Fruit fly (Drosophila melanogaster) whole organism, embryonic: Measurements from ENCODE around the gene Naxe.

Experiments used
- C15 ChIP-seq: fragments of 200-800 bp; sonication (Bioruptor generic); IDR thresholded peaks from 3 replicates; pipeline ENCODE4 v1.3.6; 2022; ENCODE audit warnings: missing biosample characterization, missing genetic modification characterization
- CG11560 ChIP-seq: fragments of 200-800 bp; sonication (Bioruptor generic); IDR thresholded peaks from 3 replicates; pipeline ENCODE4 v1.3.6; 2022; ENCODE audit warnings: missing biosample characterization, missing genetic modification characterization
- CG12391 ChIP-seq: fragments of 200-800 bp; sonication (Bioruptor generic); optimal IDR thresholded peaks from 3 replicates; lab custom pipeline; 2018; ENCODE audit warnings: missing biosample characterization, mild to moderate bottlenecking, missing genetic modification characterization, moderate library complexity
- CG12659 ChIP-seq: fragments of 200-800 bp; sonication (Bioruptor generic); optimal IDR thresholded peaks from 3 replicates; lab custom pipeline; 2017; ENCODE audit warnings: mild to moderate bottlenecking, missing biosample characterization, missing genetic modification reagents, missing genetic modification characterization
- CG12744 ChIP-seq: fragments of 200-800 bp; sonication (Bioruptor generic); optimal IDR thresholded peaks from 2 replicates; lab custom pipeline; 2016; ENCODE audit warnings: missing biosample characterization, missing genetic modification characterization
- CG13296 ChIP-seq: fragments of 200-800 bp; sonication (Bioruptor generic); optimal IDR thresholded peaks from 3 replicates; lab custom pipeline; 2018; ENCODE audit warnings: missing biosample characterization, mild to moderate bottlenecking, missing genetic modification characterization
- CG14014 ChIP-seq: fragments of 200-800 bp; sonication (Bioruptor generic); IDR thresholded peaks from 2 replicates; pipeline ENCODE4 v1.3.6; 2022; ENCODE audit warnings: missing biosample characterization, missing genetic modification characterization
- CG15601 ChIP-seq: fragments of 200-800 bp; sonication (Bioruptor generic); optimal IDR thresholded peaks from 3 replicates; lab custom pipeline; 2019; ENCODE audit warnings: missing biosample characterization, mild to moderate bottlenecking, missing genetic modification characterization, moderate library complexity
- CG17568 ChIP-seq: fragments of 200-800 bp; sonication (Bioruptor generic); optimal IDR thresholded peaks from 2 replicates; lab custom pipeline; 2018; ENCODE audit warnings: missing biosample characterization, mild to moderate bottlenecking, missing genetic modification characterization, moderate library complexity
- CG31388 ChIP-seq: fragments of 200-800 bp; sonication (Bioruptor generic); optimal IDR thresholded peaks from 2 replicates; lab custom pipeline; 2016; ENCODE audit warnings: missing biosample characterization, missing genetic modification characterization
- CG32532 ChIP-seq: fragments of 200-800 bp; sonication (Bioruptor generic); IDR thresholded peaks from 2 replicates; pipeline ENCODE4 v1.3.6; 2022; ENCODE audit warnings: missing biosample characterization, missing genetic modification characterization
- CG33213 ChIP-seq: fragments of 200-800 bp; sonication (Bioruptor generic); optimal IDR thresholded peaks from 3 replicates; lab custom pipeline; 2016; ENCODE audit warnings: missing biosample characterization, missing genetic modification characterization
- CG34224 ChIP-seq: fragments of 200-800 bp; sonication (Bioruptor generic); IDR thresholded peaks from 3 replicates; pipeline ENCODE4 v1.3.6; 2022; ENCODE audit warnings: missing biosample characterization, missing genetic modification characterization; ENCODE audit not compliant: partially characterized antibody
- CG43689 ChIP-seq: fragments of 200-800 bp; sonication (Bioruptor generic); IDR thresholded peaks from 2 replicates; pipeline ENCODE4 v1.3.6; 2022; ENCODE audit warnings: missing biosample characterization, missing genetic modification characterization
- CG5180 ChIP-seq: fragments of 200-800 bp; sonication (Bioruptor generic); optimal IDR thresholded peaks from 3 replicates; lab custom pipeline; 2017; ENCODE audit warnings: missing biosample characterization, missing genetic modification characterization, mild to moderate bottlenecking, moderate library complexity, missing genetic modification reagents
- CG6654 ChIP-seq: fragments of 200-800 bp; sonication (Bioruptor generic); optimal IDR thresholded peaks from 2 replicates; lab custom pipeline; 2017; ENCODE audit warnings: missing biosample characterization, mild to moderate bottlenecking, missing genetic modification characterization
- CHES-1-like ChIP-seq: fragments of 200-800 bp; sonication (Bioruptor generic); optimal IDR thresholded peaks from 2 replicates; lab custom pipeline; 2016; ENCODE audit warnings: missing biosample characterization, missing genetic modification characterization
- Dbx ChIP-seq: fragments of 200-800 bp; sonication (Bioruptor generic); IDR thresholded peaks from 3 replicates; pipeline ENCODE4 v1.3.6; 2022; ENCODE audit warnings: missing biosample characterization, missing genetic modification characterization
- Doc2 ChIP-seq: fragments of 200-800 bp; sonication (Bioruptor generic); IDR thresholded peaks from 2 replicates; pipeline ENCODE4 v1.3.6; 2022; ENCODE audit warnings: missing biosample characterization, missing genetic modification characterization
- Hsf ChIP-seq: fragments of 200-800 bp; sonication (Bioruptor generic); optimal IDR thresholded peaks from 3 replicates; lab custom pipeline; 2016; ENCODE audit warnings: missing biosample characterization, missing genetic modification characterization
- Max ChIP-seq: fragments of 200-800 bp; sonication (Bioruptor generic); optimal IDR thresholded peaks from 2 replicates; lab custom pipeline; 2016; ENCODE audit warnings: missing biosample characterization, mild to moderate bottlenecking, missing genetic modification characterization
- Med ChIP-seq: fragments of 200-800 bp; sonication (Bioruptor generic); peaks from one replicate; lab custom pipeline; 2016; ENCODE audit warnings: missing biosample characterization, missing genetic modification characterization, mild to moderate bottlenecking, inconsistent platforms, moderate library complexity
- NC2α ChIP-seq: fragments of 200-800 bp; sonication (Bioruptor generic); optimal IDR thresholded peaks from 2 replicates; lab custom pipeline; 2016; ENCODE audit warnings: missing biosample characterization, missing genetic modification characterization
- Nf-YB ChIP-seq: fragments of 200-800 bp; sonication (Bioruptor generic); optimal IDR thresholded peaks from 3 replicates; lab custom pipeline; 2019; ENCODE audit warnings: missing biosample characterization, mild to moderate bottlenecking, missing genetic modification characterization, moderate library complexity
- NfI ChIP-seq: fragments of 200-800 bp; sonication (Bioruptor generic); optimal IDR thresholded peaks from 3 replicates; lab custom pipeline; 2018; ENCODE audit warnings: missing biosample characterization, mild to moderate bottlenecking, missing genetic modification characterization, moderate library complexity
- Taf1 ChIP-seq: fragments of 200-800 bp; sonication (Bioruptor generic); IDR thresholded peaks from 2 replicates; pipeline ENCODE4 v1.3.6; 2022; ENCODE audit warnings: missing biosample characterization, missing genetic modification characterization
- cg ChIP-seq: fragments of 200-800 bp; sonication (Bioruptor generic); optimal IDR thresholded peaks from 3 replicates; lab custom pipeline; 2019; ENCODE audit warnings: missing biosample characterization, mild to moderate bottlenecking, missing genetic modification characterization, moderate library complexity
- disco-r ChIP-seq: fragments of 200-800 bp; sonication (Bioruptor generic); optimal IDR thresholded peaks from 2 replicates; lab custom pipeline; 2016; ENCODE audit warnings: missing biosample characterization, missing genetic modification characterization
- dmrt99B ChIP-seq: fragments of 200-800 bp; sonication (Bioruptor generic); optimal IDR thresholded peaks from 2 replicates; lab custom pipeline; 2018; ENCODE audit warnings: missing biosample characterization, mild to moderate bottlenecking, missing genetic modification characterization, moderate library complexity
- en ChIP-seq: fragments of 200-800 bp; sonication (Bioruptor generic); optimal IDR thresholded peaks from 2 replicates; lab custom pipeline; 2016; ENCODE audit warnings: missing biosample characterization, missing genetic modification characterization
- ftz-f1 ChIP-seq: fragments of 200-800 bp; sonication (Bioruptor generic); optimal IDR thresholded peaks from 2 replicates; lab custom pipeline; 2016; ENCODE audit warnings: missing biosample characterization, missing genetic modification characterization
- grau ChIP-seq: fragments of 200-800 bp; optimal IDR thresholded peaks from 3 replicates; lab custom pipeline; 2019; ENCODE audit warnings: missing biosample characterization, mild to moderate bottlenecking, missing genetic modification characterization, moderate library complexity
- hb ChIP-seq: fragments of 200-800 bp; sonication (Bioruptor generic); IDR thresholded peaks from 3 replicates; pipeline ENCODE4 v1.3.6; 2022; ENCODE audit warnings: missing biosample characterization, missing genetic modification characterization; ENCODE audit not compliant: partially characterized antibody
- inv ChIP-seq: fragments of 200-800 bp; sonication (Bioruptor generic); IDR thresholded peaks from 2 replicates; pipeline ENCODE4 v1.3.6; 2022; ENCODE audit warnings: missing biosample characterization, missing genetic modification characterization; ENCODE audit not compliant: partially characterized antibody
- klu ChIP-seq: fragments of 200-800 bp; sonication (Bioruptor generic); IDR thresholded peaks from 2 replicates; pipeline ENCODE4 v1.3.6; 2022; ENCODE audit warnings: missing biosample characterization, missing genetic modification characterization
- lbe ChIP-seq: fragments of 200-800 bp; sonication (Bioruptor generic); optimal IDR thresholded peaks from 2 replicates; lab custom pipeline; 2016; ENCODE audit warnings: missing biosample characterization, mild to moderate bottlenecking, missing genetic modification characterization
- lov ChIP-seq, 2 experiments: fragments of 200-800 bp in 1 of 2; fragments of >200 bp in 1 of 2; sonication (Bioruptor generic) in 1 of 2; IDR thresholded peaks in 1 of 2; optimal IDR thresholded peaks in 1 of 2; 2 replicates in 1 of 2; 3 replicates in 1 of 2; pipeline versions ENCODE4 v1.3.6 to Lab custom; 2017 to 2022; ENCODE audit warnings: missing biosample characterization in 1 of 2, missing genetic modification characterization in 1 of 2
- maf-S ChIP-seq: fragments of 200-800 bp; sonication (Bioruptor generic); optimal IDR thresholded peaks from 2 replicates; lab custom pipeline; 2016; ENCODE audit warnings: missing biosample characterization, missing genetic modification characterization
- mld ChIP-seq: fragments of 200-800 bp; sonication (Bioruptor generic); IDR thresholded peaks from 3 replicates; pipeline ENCODE4 v1.3.6; 2022; ENCODE audit warnings: missing biosample characterization, missing genetic modification characterization; ENCODE audit not compliant: partially characterized antibody
- nerfin-1 ChIP-seq: fragments of 200-800 bp; sonication (Bioruptor generic); optimal IDR thresholded peaks from 3 replicates; lab custom pipeline; 2019; ENCODE audit warnings: missing biosample characterization, mild to moderate bottlenecking, missing genetic modification characterization, moderate library complexity
- nerfin-2 ChIP-seq: fragments of 200-800 bp; sonication (Bioruptor generic); IDR thresholded peaks from 2 replicates; pipeline ENCODE4 v1.3.6; 2022; ENCODE audit warnings: missing biosample characterization, missing genetic modification characterization; ENCODE audit not compliant: partially characterized antibody
- pros ChIP-seq: fragments of 200-800 bp; sonication (Bioruptor generic); optimal IDR thresholded peaks from 3 replicates; lab custom pipeline; 2019; ENCODE audit warnings: missing biosample characterization, mild to moderate bottlenecking, missing genetic modification characterization, moderate library complexity
- repo ChIP-seq: fragments of 200-800 bp; sonication (Bioruptor generic); optimal IDR thresholded peaks from 2 replicates; lab custom pipeline; 2016; ENCODE audit warnings: missing biosample characterization, missing genetic modification characterization
- ro ChIP-seq: fragments of 200-800 bp; sonication (Bioruptor generic); IDR thresholded peaks from 2 replicates; pipeline ENCODE4 v1.3.6; 2022; ENCODE audit warnings: missing biosample characterization, missing genetic modification characterization
- salm ChIP-seq: fragments of 200-800 bp; sonication (Bioruptor generic); optimal IDR thresholded peaks from 2 replicates; lab custom pipeline; 2018; ENCODE audit warnings: missing biosample characterization, mild to moderate bottlenecking, missing genetic modification characterization
- slbo ChIP-seq: fragments of 200-800 bp; sonication (Bioruptor generic); IDR thresholded peaks from 2 replicates; pipeline ENCODE4 v1.3.6; 2022; ENCODE audit warnings: missing biosample characterization, missing genetic modification characterization
- sob ChIP-seq: fragments of 200-800 bp; sonication (Bioruptor generic); IDR thresholded peaks from 2 replicates; pipeline ENCODE4 v1.3.6; 2022; ENCODE audit warnings: missing biosample characterization, missing genetic modification characterization
- sqz ChIP-seq: fragments of 200-800 bp; sonication (Bioruptor generic); optimal IDR thresholded peaks from 3 replicates; lab custom pipeline; 2018; ENCODE audit warnings: missing biosample characterization, mild to moderate bottlenecking, missing genetic modification characterization
- usp ChIP-seq: fragments of >200 bp; optimal IDR thresholded peaks from 2 replicates; lab custom pipeline; 2017; ENCODE audit warnings: missing biosample characterization, missing genetic modification characterization
- vfl ChIP-seq: fragments of 200-800 bp; sonication (Bioruptor generic); optimal IDR thresholded peaks from 2 replicates; lab custom pipeline; 2016; ENCODE audit warnings: missing biosample characterization, missing genetic modification characterization

Gene Naxe

dm6 chrX:10115582-10116207, 29.7 kb upstream of the Naxe start (continued):
- TF ChIP-seq salm (tag; lab: Kevin White, UChicago) (no peak), klu (GFP tag; lab: Robert Waterston, UW) (no peak), disco-r (no peak), inv (GFP tag; lab: Robert Waterston, UW) (no peak), grau (no peak), lov (optimal IDR thresholded peaks at IDR 0.05; lab: Kevin White, UChicago) (no peak), lov (GFP tag; IDR thresholded peaks at IDR 0.05; lab: Robert Waterston, UW) (no peak), CG5180 (GFP tag; lab: Kevin White, UChicago) (peak; percentile 12), usp (GFP tag; lab: Kevin White, UChicago) (no peak), sob (GFP tag; lab: Robert Waterston, UW) (no peak), CG34224 (GFP tag; lab: Robert Waterston, UW) (no peak), nerfin-2 (GFP tag; lab: Robert Waterston, UW) (no peak), maf-S (GFP tag; lab: Kevin White, UChicago) (no peak), CG31388 (GFP tag; lab: Kevin White, UChicago) (no peak), vfl (GFP tag; lab: Kevin White, UChicago) (no peak), Med (GFP tag; lab: Kevin White, UChicago) (peak; percentile 72), Max (GFP tag; lab: Kevin White, UChicago) (no peak), lbe (GFP tag; lab: Kevin White, UChicago) (no peak), mld (GFP tag; lab: Robert Waterston, UW) (no peak), Taf1 (GFP tag; lab: Robert Waterston, UW) (no peak), en (no peak), CG43689 (GFP tag; lab: Robert Waterston, UW) (no peak), CG32532 (GFP tag; lab: Robert Waterston, UW) (no peak), CHES-1-like (GFP tag; lab: Kevin White, UChicago) (no peak), repo (GFP tag; lab: Kevin White, UChicago) (no peak), pros (GFP tag; lab: Kevin White, UChicago) (peak; percentile 34), C15 (GFP tag; lab: Robert Waterston, UW) (no peak), CG12659 (GFP tag; lab: Kevin White, UChicago) (no peak), slbo (GFP tag; lab: Robert Waterston, UW) (no peak), hb (no peak), Doc2 (GFP tag; lab: Robert Waterston, UW) (no peak), CG14014 (no peak), NfI (no peak), ftz-f1 (GFP tag; lab: Kevin White, UChicago) (no peak), ro (GFP tag; lab: Robert Waterston, UW) (no peak), Dbx (no peak), CG17568 (peak; percentile 4), CG12391 (no peak), CG33213 (GFP tag; lab: Kevin White, UChicago) (no peak), CG12744 (GFP tag; lab: Kevin White, UChicago) (no peak), CG15601 (peak; percentile 41), dmrt99B (tag; lab: Kevin White, UChicago) (no peak), CG11560 (no peak), CG6654 (no peak), Hsf (GFP tag; lab: Kevin White, UChicago) (no peak), CG13296 (GFP tag; lab: Kevin White, UChicago) (no peak), cg (no peak), NC2α (no peak), sqz (peak; percentile 35), Nf-YB (GFP tag; lab: Kevin White, UChicago) (no peak), nerfin-1 (no peak)
